Worm (Caenorhabditis elegans): ENCODE data around the gene dhp-2.

The dhp-2 gene

ce11 chrIV:9977602-9978172 is at the start of gene dhp-2:
TSS of gene dhp-2 (plus strand) at chrIV:9978122.
- TF ChIP-seq unc-62 (GFP tag; optimal IDR thresholded peaks at IDR 0.05), result no peak

ce11 chrIV:9928180-9928896 is 49.6 kb upstream of the dhp-2 start, which contains the start of gene dur-1:
TSS of gene dur-1 (minus strand) at chrIV:9928230.
- no peak for TF ChIP-seq unc-62 (GFP tag; optimal IDR thresholded peaks at IDR 0.05)

ce11 chrIV:9932055-9932454 is 45.9 kb upstream of the dhp-2 start, which contains the start of the genes trmt-10A and F25H8.2:
TSS of gene trmt-10A (minus strand) at chrIV:9932213.
TSS of gene F25H8.2 (plus strand) at chrIV:9932235.
- TF ChIP-seq unc-62 (GFP tag; optimal IDR thresholded peaks at IDR 0.05), result no peak

DNA sequence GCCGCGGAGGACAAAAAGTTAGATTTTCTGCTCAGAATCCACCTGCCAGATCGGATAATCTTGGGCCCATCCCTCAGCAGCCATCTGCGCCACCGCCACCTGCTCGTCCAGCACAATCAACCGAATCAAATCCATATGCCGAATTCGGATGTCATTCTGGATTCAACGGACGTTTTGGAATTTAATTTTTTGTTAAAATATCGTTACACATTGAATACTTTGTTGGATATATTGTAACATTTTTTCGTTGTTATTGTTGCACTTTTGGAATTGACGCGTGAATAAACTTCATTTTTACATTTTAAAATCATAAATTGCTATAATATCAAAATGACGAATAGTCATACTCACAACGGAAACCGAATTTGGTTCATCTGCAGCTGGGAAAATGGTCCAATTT is 44.3 kb upstream of the dhp-2 start, which contains the start of gene spe-29:
Gene spe-29, plus strand, starts transcription at position 301 of the 400 bp plus-strand sequence.
- TF ChIP-seq unc-62 (GFP tag; optimal IDR thresholded peaks at IDR 0.05), result no peak

ce11 chrIV:9943214-9943613 is 34.7 kb upstream of the dhp-2 start:
- TF ChIP-seq unc-62 (GFP tag; optimal IDR thresholded peaks at IDR 0.05), result no peak

DNA sequence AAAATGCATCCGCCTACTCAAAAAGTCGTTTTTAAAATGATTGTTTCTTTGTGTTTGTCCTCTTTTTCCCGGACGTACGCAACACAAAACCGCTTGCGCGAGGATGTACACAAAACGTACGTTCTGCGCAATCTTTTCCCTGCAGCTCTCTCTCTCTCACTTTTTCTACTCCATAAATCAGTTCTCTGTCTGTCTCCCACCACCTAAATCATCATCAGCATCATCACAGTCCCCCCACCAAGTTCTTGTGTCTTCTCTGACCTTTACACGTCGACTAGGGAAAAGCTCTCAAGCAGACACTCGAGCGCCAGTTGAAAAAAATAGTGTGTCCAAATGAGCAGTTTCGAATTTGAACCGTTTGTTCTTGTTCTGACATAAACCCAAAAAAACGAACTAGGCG is 33.6 kb upstream of the dhp-2 start:
- no peak for TF ChIP-seq unc-62 (GFP tag; optimal IDR thresholded peaks at IDR 0.05)

- no peak for TF ChIP-seq unc-62 (GFP tag; optimal IDR thresholded peaks at IDR 0.05)
These were observed 29.9 kb upstream of the dhp-2 start for ce11 chrIV:9948035-9948434.

DNA sequence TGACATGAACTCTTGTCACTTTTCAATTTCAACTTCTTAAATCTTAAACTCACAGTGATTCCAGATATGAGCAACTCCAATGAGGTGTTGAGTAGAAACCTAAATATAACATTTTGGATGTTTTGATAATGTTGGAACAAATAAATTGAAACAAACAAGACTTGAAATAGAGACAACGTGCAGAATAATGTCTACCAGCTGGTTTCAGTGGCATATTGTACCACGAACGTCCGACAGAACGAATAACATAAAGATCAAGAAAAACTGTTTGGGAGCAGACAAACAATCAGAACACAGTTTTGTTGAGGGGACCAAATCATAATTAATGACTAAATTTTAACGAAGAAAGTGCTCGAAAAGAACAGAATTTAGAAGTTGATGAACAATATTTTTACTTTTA is 24.6 kb upstream of the dhp-2 start, which contains the start of gene gon-1:
Gene gon-1, minus strand, starts transcription at position 101 of the 400 bp plus-strand sequence.
- TF ChIP-seq unc-62 (GFP tag; optimal IDR thresholded peaks at IDR 0.05), result no peak

- no peak for TF ChIP-seq unc-62 (GFP tag; optimal IDR thresholded peaks at IDR 0.05)
These were observed 14.0 kb upstream of the dhp-2 start, which contains the start of gene T13H10.2 for ce11 chrIV:9963945-9964344. TSS of gene T13H10.2 (plus strand) at chrIV:9964245.

- TF ChIP-seq unc-62 (GFP tag; optimal IDR thresholded peaks at IDR 0.05), result no peak
These were observed 8.8 kb upstream of the dhp-2 start, which contains the start of the genes kin-5 and C47E12.11 for ce11 chrIV:9969081-9969480. TSS of gene kin-5 (minus strand) at chrIV:9969181. TSS of gene C47E12.11 (plus strand) at chrIV:9969400.

DNA sequence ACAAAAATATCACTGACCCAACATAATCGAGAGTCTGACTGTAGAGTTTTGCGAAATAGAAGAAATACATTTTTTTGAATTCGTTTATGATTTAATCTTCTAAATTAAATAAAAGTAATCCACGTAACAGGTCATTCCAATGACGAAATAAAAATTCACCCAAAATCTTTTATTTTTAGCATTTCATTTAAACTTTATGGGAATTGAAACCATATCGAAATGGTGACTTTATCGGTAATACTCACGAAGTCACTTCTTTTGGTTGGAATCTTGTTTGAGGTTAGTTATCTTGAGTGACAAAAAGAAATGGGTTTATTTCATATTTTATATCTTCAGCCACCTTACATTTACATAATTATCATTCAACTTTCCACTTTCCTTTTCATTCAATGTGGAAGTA is 5.3 kb upstream of the dhp-2 start, which contains the start of the genes C47E12.12 and C47E12.10:
Gene C47E12.12, minus strand, starts transcription at position 101 of the 400 bp plus-strand sequence.
Gene C47E12.10, plus strand, starts transcription at position 172 of the 400 bp plus-strand sequence.
- no peak for TF ChIP-seq unc-62 (GFP tag; optimal IDR thresholded peaks at IDR 0.05)

ce11 chrIV:9974392-9974791 is 3.5 kb upstream of the dhp-2 start, which contains the start of gene C47E12.9:
TSS of gene C47E12.9 (plus strand) at chrIV:9974692.
- no peak for TF ChIP-seq unc-62 (GFP tag; optimal IDR thresholded peaks at IDR 0.05)

DNA sequence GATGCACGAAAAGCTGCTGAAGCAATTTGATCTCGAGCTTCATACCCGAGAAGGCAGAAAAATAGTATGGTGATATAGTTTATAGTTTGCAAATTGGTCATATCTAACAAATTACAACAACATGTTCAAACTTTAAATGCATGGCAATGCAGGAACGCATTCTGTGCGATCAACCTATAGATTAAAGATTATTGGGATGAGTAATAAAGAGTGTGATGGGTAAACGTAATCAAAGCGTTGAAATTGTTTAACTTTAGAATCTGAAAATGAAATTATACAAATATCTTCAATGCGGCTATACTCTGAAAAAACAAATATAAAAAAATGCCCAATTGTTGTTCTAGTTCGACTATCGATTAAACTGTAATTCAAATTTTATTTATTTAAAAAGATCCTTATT is 1.6 kb upstream of the dhp-2 start, which contains the start of gene C47E12.14:
Gene C47E12.14, minus strand, starts transcription at position 101 of the 400 bp plus-strand sequence.
- no peak for TF ChIP-seq unc-62 (GFP tag; optimal IDR thresholded peaks at IDR 0.05)

DNA sequence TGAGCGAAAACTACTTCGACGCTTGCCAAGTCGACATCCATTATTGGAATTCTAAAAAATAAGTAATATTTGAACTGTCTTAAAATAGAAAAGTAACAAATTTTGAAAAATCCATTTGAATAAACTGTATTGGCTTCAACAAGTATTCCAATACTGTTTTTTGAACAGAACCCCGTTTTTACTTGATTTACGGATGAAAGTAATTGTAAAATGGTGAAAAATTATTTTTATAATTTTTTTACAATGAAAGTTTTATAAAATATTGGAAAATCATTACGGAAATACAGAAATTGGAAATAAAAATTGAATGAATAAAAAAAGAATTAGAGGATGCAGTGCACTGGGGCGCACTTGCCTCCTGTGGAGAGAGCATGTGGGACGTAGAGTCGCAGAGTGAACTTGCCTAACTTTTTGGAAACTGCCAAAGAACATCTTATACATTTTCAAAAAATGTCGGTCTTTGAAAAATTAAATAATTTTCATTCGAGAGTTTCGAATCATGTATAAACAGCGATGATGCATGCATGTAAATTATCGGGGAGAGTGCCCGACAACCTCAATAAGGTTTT is 4.4 kb downstream of the dhp-2 start, which contains the start of gene rrp-1:
Gene rrp-1, minus strand, starts transcription at position 51 of the 569 bp plus-strand sequence.
- no peak for TF ChIP-seq unc-62 (GFP tag; optimal IDR thresholded peaks at IDR 0.05)

ce11 chrIV:9982895-9983294 is 5.0 kb downstream of the dhp-2 start, which contains the start of gene mam-2:
TSS of gene mam-2 (plus strand) at chrIV:9983195.
- no peak for TF ChIP-seq unc-62 (GFP tag; optimal IDR thresholded peaks at IDR 0.05)

DNA sequence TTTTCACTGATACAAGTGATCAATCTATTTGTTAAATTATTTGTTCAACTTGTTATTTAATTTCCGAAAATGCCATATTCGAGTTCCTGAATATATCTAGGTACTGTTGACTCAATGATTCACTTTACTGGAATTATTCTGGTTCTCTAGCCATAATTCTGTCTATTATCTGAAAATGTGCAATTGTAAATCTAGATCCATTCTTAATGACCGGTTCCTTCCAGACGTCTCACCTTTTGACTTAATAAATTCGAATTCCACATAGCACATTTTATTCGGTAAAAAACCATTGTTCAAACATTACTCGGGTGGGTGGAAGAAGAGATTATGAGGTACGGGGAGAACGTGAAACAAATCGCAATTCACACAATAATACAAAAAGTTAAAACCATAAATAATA is 11.5 kb downstream of the dhp-2 start:
- TF ChIP-seq unc-62 (GFP tag; optimal IDR thresholded peaks at IDR 0.05), result no peak
